Worm (Caenorhabditis elegans) whole organism, early embryonic: ENCODE results near the gene mth-1.

Source experiments
- B0310.2 ChIP-seq: sonication (generic microtip); optimal IDR thresholded peaks from 2 replicates; lab custom pipeline; 2016; ENCODE audit warnings: mild to moderate bottlenecking, missing genetic modification characterization, missing compliant biosample characterization
- ama-1 ChIP-seq: fragments of 150-350 bp; optimal IDR thresholded peaks from 2 replicates; lab custom pipeline; 2014
- hmbx-1 ChIP-seq: sonication (generic microtip); optimal IDR thresholded peaks from 2 replicates; lab custom pipeline; 2016; ENCODE audit warnings: mild to moderate bottlenecking, missing genetic modification characterization, missing compliant biosample characterization
- pes-1 ChIP-seq: fragments of 200-800 bp; sonication (Bioruptor generic); IDR thresholded peaks from 2 replicates; pipeline ENCODE4 v1.3.6; 2022; ENCODE audit warnings: missing genetic modification reagents, missing genetic modification characterization, missing compliant biosample characterization
- sea-1 ChIP-seq: fragments of 200-800 bp; sonication (Bioruptor generic); conservative IDR thresholded peaks from 2 replicates; pipeline ENCODE4 v1.3.6; 2022; ENCODE audit warnings: missing genetic modification characterization, missing compliant biosample characterization
- tra-4 ChIP-seq: sonication (generic microtip); optimal IDR thresholded peaks from 2 replicates; lab custom pipeline; 2017; ENCODE audit warnings: missing genetic modification characterization, missing compliant biosample characterization

- TF ChIP-seq ama-1 (no peak), sea-1 (GFP tag; lab: Robert Waterston, UW) (no peak), B0310.2 (tag; lab: Kevin White, UChicago) (no peak), hmbx-1 (no peak), pes-1 (GFP tag; lab: Robert Waterston, UW) (no peak), tra-4 (no peak)
Measured at ce11 chrII:4222983-4223382, 19.4 kb upstream of the mth-1 start, which contains the start of gene C16A11.5.
